Fruit fly (Drosophila melanogaster) S2 (cell line): Measurements from ENCODE around the gene cype.

Experiments
- CG8478 ChIP-seq: fragments of >200 bp; optimal IDR thresholded peaks from 2 replicates; lab custom pipeline; 2018
- CTCF ChIP-seq, 2 experiments: fragments of >200 bp; optimal IDR thresholded peaks; 2 replicates each; lab custom pipeline; 2018

- no peak for TF ChIP-seq CG8478 (lab: Kevin White, UChicago)
- TF ChIP-seq CTCF (optimal IDR thresholded peaks at IDR 0.05; lab: Kevin White, UChicago): no peak
Observed at dm6 chr2L:5288721-5289120, 38.3 kb upstream of the cype start, which contains the start of gene vri.
